Fruit fly (Drosophila melanogaster) whole organism, embryonic: ENCODE data around the gene Ice2.

Experiments used
- CG10267 ChIP-seq: fragments of 200-800 bp; sonication (Bioruptor generic); optimal IDR thresholded peaks from 2 replicates; lab custom pipeline; 2018; ENCODE audit warnings: missing biosample characterization, mild to moderate bottlenecking, missing genetic modification characterization, moderate library complexity
- CG11247 ChIP-seq: fragments of 200-800 bp; sonication (Bioruptor generic); IDR thresholded peaks from 2 replicates; pipeline ENCODE4 v1.3.6; 2022; ENCODE audit warnings: missing biosample characterization, missing genetic modification characterization
- CG12155 ChIP-seq: fragments of 200-800 bp; sonication (Bioruptor generic); optimal IDR thresholded peaks from 3 replicates; lab custom pipeline; 2016; ENCODE audit warnings: missing biosample characterization, missing genetic modification characterization
- CG12299 ChIP-seq: fragments of 200-800 bp; sonication (Bioruptor generic); optimal IDR thresholded peaks from 2 replicates; lab custom pipeline; 2018; ENCODE audit warnings: missing biosample characterization, mild to moderate bottlenecking, missing genetic modification characterization
- CG13424 ChIP-seq: fragments of 200-800 bp; sonication (Bioruptor generic); optimal IDR thresholded peaks from 2 replicates; lab custom pipeline; 2019; ENCODE audit warnings: missing biosample characterization, mild to moderate bottlenecking, missing genetic modification characterization, moderate library complexity
- CG15601 ChIP-seq: fragments of 200-800 bp; sonication (Bioruptor generic); optimal IDR thresholded peaks from 3 replicates; lab custom pipeline; 2019; ENCODE audit warnings: missing biosample characterization, mild to moderate bottlenecking, missing genetic modification characterization, moderate library complexity
- CG1602 ChIP-seq: fragments of 200-800 bp; sonication (Bioruptor generic); optimal IDR thresholded peaks from 3 replicates; lab custom pipeline; 2016; ENCODE audit warnings: missing biosample characterization, missing genetic modification characterization
- CG16779 ChIP-seq: fragments of 200-800 bp; sonication (Bioruptor generic); IDR thresholded peaks from 2 replicates; pipeline ENCODE4 v1.3.6; 2022; ENCODE audit warnings: missing biosample characterization, missing genetic modification characterization
- CG17912 ChIP-seq: fragments of 200-800 bp; sonication (Bioruptor generic); optimal IDR thresholded peaks from 2 replicates; lab custom pipeline; 2018; ENCODE audit warnings: missing biosample characterization, mild to moderate bottlenecking, missing genetic modification characterization
- CG18619 ChIP-seq: fragments of 200-800 bp; sonication (Bioruptor generic); optimal IDR thresholded peaks from 3 replicates; lab custom pipeline; 2017; ENCODE audit warnings: missing biosample characterization, mild to moderate bottlenecking, missing genetic modification characterization
- CG2202 ChIP-seq: fragments of 200-800 bp; sonication (Bioruptor generic); optimal IDR thresholded peaks from 2 replicates; lab custom pipeline; 2018; ENCODE audit warnings: missing biosample characterization, mild to moderate bottlenecking, missing genetic modification characterization
- CG8478 ChIP-seq: fragments of >200 bp; optimal IDR thresholded peaks from 2 replicates; lab custom pipeline; 2018
- CG8765 ChIP-seq: fragments of 200-800 bp; sonication (Bioruptor generic); IDR thresholded peaks from 2 replicates; pipeline ENCODE4 v1.3.6; 2022; ENCODE audit warnings: missing biosample characterization, missing genetic modification characterization
- CG9609 ChIP-seq: fragments of 200-800 bp; sonication (Bioruptor generic); optimal IDR thresholded peaks from 3 replicates; lab custom pipeline; 2016; ENCODE audit warnings: missing biosample characterization, missing genetic modification characterization
- CTCF ChIP-seq: fragments of 200-800 bp; sonication (Bioruptor generic); optimal IDR thresholded peaks from 2 replicates; lab custom pipeline; 2017; ENCODE audit warnings: missing biosample characterization, mild to moderate bottlenecking, missing genetic modification characterization, moderate library complexity
- Camta ChIP-seq: fragments of 200-800 bp; sonication (Bioruptor generic); optimal IDR thresholded peaks from 2 replicates; lab custom pipeline; 2016; ENCODE audit warnings: missing biosample characterization, missing genetic modification characterization
- CoRest ChIP-seq: fragments of 200-800 bp; sonication (Bioruptor generic); optimal IDR thresholded peaks from 3 replicates; lab custom pipeline; 2018; ENCODE audit warnings: missing biosample characterization, mild to moderate bottlenecking, missing genetic modification characterization, moderate library complexity
- Dbx ChIP-seq: fragments of 200-800 bp; sonication (Bioruptor generic); IDR thresholded peaks from 3 replicates; pipeline ENCODE4 v1.3.6; 2022; ENCODE audit warnings: missing biosample characterization, missing genetic modification characterization
- Dfd ChIP-seq, 2 experiments: fragments of >200 bp; optimal IDR thresholded peaks; 2 replicates each; lab custom pipeline; 2017; ENCODE audit warnings: missing biosample characterization in 2 of 2, missing genetic modification characterization in 2 of 2
- Doc2 ChIP-seq: fragments of 200-800 bp; sonication (Bioruptor generic); IDR thresholded peaks from 2 replicates; pipeline ENCODE4 v1.3.6; 2022; ENCODE audit warnings: missing biosample characterization, missing genetic modification characterization
- Eip74EF ChIP-seq, 2 experiments: fragments of 200-800 bp in 1 of 2; fragments of >200 bp in 1 of 2; sonication (Bioruptor generic) in 1 of 2; optimal IDR thresholded peaks; 2 replicates each; lab custom pipeline; 2017 to 2019; ENCODE audit warnings: missing biosample characterization in 2 of 2, missing genetic modification characterization in 2 of 2, mild to moderate bottlenecking in 1 of 2, moderate library complexity in 1 of 2
- HHEX ChIP-seq: fragments of 200-800 bp; sonication (Bioruptor generic); optimal IDR thresholded peaks from 3 replicates; lab custom pipeline; 2017; ENCODE audit warnings: missing biosample characterization, mild to moderate bottlenecking, missing genetic modification characterization, missing genetic modification reagents
- Hr3 ChIP-seq: fragments of 200-800 bp; sonication (Bioruptor generic); optimal IDR thresholded peaks from 3 replicates; lab custom pipeline; 2016; ENCODE audit warnings: missing biosample characterization, missing genetic modification characterization
- Mad ChIP-seq: fragments of 200-800 bp; sonication (Bioruptor generic); optimal IDR thresholded peaks from 2 replicates; lab custom pipeline; 2016; ENCODE audit warnings: missing biosample characterization, missing genetic modification characterization
- Mrtf ChIP-seq: fragments of 200-800 bp; sonication (Bioruptor generic); IDR thresholded peaks from 3 replicates; pipeline ENCODE4 v1.3.6; 2022; ENCODE audit warnings: missing biosample characterization, missing genetic modification characterization
- Myb ChIP-seq: fragments of 200-800 bp; sonication (Bioruptor generic); optimal IDR thresholded peaks from 2 replicates; lab custom pipeline; 2016; ENCODE audit warnings: missing biosample characterization, missing genetic modification characterization
- Scr ChIP-seq: fragments of 200-800 bp; sonication (Bioruptor generic); IDR thresholded peaks from 2 replicates; pipeline ENCODE4 v1.3.6; 2022; ENCODE audit warnings: missing biosample characterization, missing genetic modification characterization; ENCODE audit not compliant: partially characterized antibody
- Six4 ChIP-seq: fragments of 200-800 bp; sonication (Bioruptor generic); optimal IDR thresholded peaks from 2 replicates; lab custom pipeline; 2016; ENCODE audit warnings: missing biosample characterization, missing genetic modification characterization
- Sox102F ChIP-seq: fragments of 200-800 bp; sonication (Bioruptor generic); optimal IDR thresholded peaks from 2 replicates; lab custom pipeline; 2018; ENCODE audit warnings: missing biosample characterization, mild to moderate bottlenecking, missing genetic modification characterization, moderate library complexity
- az2 ChIP-seq: fragments of 200-800 bp; sonication (Bioruptor generic); optimal IDR thresholded peaks from 3 replicates; lab custom pipeline; 2016; ENCODE audit warnings: missing biosample characterization, missing genetic modification characterization
- caup ChIP-seq: fragments of 200-800 bp; sonication (Bioruptor generic); optimal IDR thresholded peaks from 3 replicates; lab custom pipeline; 2017; ENCODE audit warnings: missing biosample characterization, mild to moderate bottlenecking, missing genetic modification characterization, moderate library complexity; ENCODE audit not compliant: severe bottlenecking
- chm ChIP-seq: fragments of 200-800 bp; sonication (Bioruptor generic); IDR thresholded peaks from 2 replicates; pipeline ENCODE4 v1.3.6; 2022; ENCODE audit warnings: missing biosample characterization, missing genetic modification characterization
- crc ChIP-seq: fragments of 200-800 bp; sonication (Bioruptor generic); optimal IDR thresholded peaks from 2 replicates; lab custom pipeline; 2016; ENCODE audit warnings: missing biosample characterization, missing genetic modification characterization
- dmrt99B ChIP-seq: fragments of 200-800 bp; sonication (Bioruptor generic); optimal IDR thresholded peaks from 2 replicates; lab custom pipeline; 2018; ENCODE audit warnings: missing biosample characterization, mild to moderate bottlenecking, missing genetic modification characterization, moderate library complexity
- ems ChIP-seq: fragments of 200-800 bp; sonication (Bioruptor generic); optimal IDR thresholded peaks from 3 replicates; lab custom pipeline; 2016; ENCODE audit warnings: missing biosample characterization, missing genetic modification characterization
- ftz-f1 ChIP-seq: fragments of 200-800 bp; sonication (Bioruptor generic); optimal IDR thresholded peaks from 2 replicates; lab custom pipeline; 2016; ENCODE audit warnings: missing biosample characterization, missing genetic modification characterization
- grau ChIP-seq: fragments of 200-800 bp; optimal IDR thresholded peaks from 3 replicates; lab custom pipeline; 2019; ENCODE audit warnings: missing biosample characterization, mild to moderate bottlenecking, missing genetic modification characterization, moderate library complexity
- insv ChIP-seq, 2 experiments: fragments of 200-800 bp; sonication (Bioruptor generic); optimal IDR thresholded peaks; 3 replicates each; lab custom pipeline; 2016 to 2018; ENCODE audit warnings: missing biosample characterization in 2 of 2, missing genetic modification characterization in 2 of 2
- klu ChIP-seq: fragments of 200-800 bp; sonication (Bioruptor generic); IDR thresholded peaks from 2 replicates; pipeline ENCODE4 v1.3.6; 2022; ENCODE audit warnings: missing biosample characterization, missing genetic modification characterization
- onecut ChIP-seq: fragments of 200-800 bp; sonication (Bioruptor generic); IDR thresholded peaks from 2 replicates; pipeline ENCODE4 v1.3.6; 2022; ENCODE audit warnings: missing biosample characterization, missing genetic modification characterization
- pb ChIP-seq: fragments of 200-800 bp; sonication (Bioruptor generic); optimal IDR thresholded peaks from 3 replicates; lab custom pipeline; 2016; ENCODE audit warnings: missing biosample characterization, missing genetic modification characterization
- pfk ChIP-seq: fragments of 200-800 bp; sonication (Bioruptor generic); optimal IDR thresholded peaks from 2 replicates; lab custom pipeline; 2018; ENCODE audit warnings: missing biosample characterization, mild to moderate bottlenecking, missing genetic modification characterization, moderate library complexity
- pzg ChIP-seq: fragments of 200-800 bp; sonication (Bioruptor generic); optimal IDR thresholded peaks from 3 replicates; lab custom pipeline; 2018; ENCODE audit warnings: missing biosample characterization, mild to moderate bottlenecking, missing genetic modification characterization, moderate library complexity
- ro ChIP-seq: fragments of 200-800 bp; sonication (Bioruptor generic); IDR thresholded peaks from 2 replicates; pipeline ENCODE4 v1.3.6; 2022; ENCODE audit warnings: missing biosample characterization, missing genetic modification characterization
- sd ChIP-seq: fragments of 200-800 bp; sonication (Bioruptor generic); optimal IDR thresholded peaks from 3 replicates; lab custom pipeline; 2018; ENCODE audit warnings: missing biosample characterization, mild to moderate bottlenecking, missing genetic modification characterization, moderate library complexity
- sima ChIP-seq: fragments of 200-800 bp; sonication (Bioruptor generic); optimal IDR thresholded peaks from 2 replicates; lab custom pipeline; 2016; ENCODE audit warnings: missing biosample characterization, missing genetic modification characterization
- sisA ChIP-seq: fragments of 200-800 bp; sonication (Bioruptor generic); IDR thresholded peaks from 2 replicates; pipeline ENCODE4 v1.3.6; 2022; ENCODE audit warnings: missing biosample characterization, missing genetic modification characterization
- slbo ChIP-seq: fragments of 200-800 bp; sonication (Bioruptor generic); IDR thresholded peaks from 2 replicates; pipeline ENCODE4 v1.3.6; 2022; ENCODE audit warnings: missing biosample characterization, missing genetic modification characterization
- stwl ChIP-seq: fragments of 200-800 bp; sonication (Bioruptor generic); optimal IDR thresholded peaks from 3 replicates; lab custom pipeline; 2018; ENCODE audit warnings: missing biosample characterization, mild to moderate bottlenecking, missing genetic modification characterization, moderate library complexity
- tgo ChIP-seq: fragments of 200-800 bp; sonication (Bioruptor generic); IDR thresholded peaks from 3 replicates; pipeline ENCODE4 v1.3.6; 2022; ENCODE audit warnings: missing biosample characterization, missing genetic modification characterization
- toy ChIP-seq: fragments of 200-800 bp; sonication (Bioruptor generic); IDR thresholded peaks from 2 replicates; pipeline ENCODE4 v1.3.6; 2022; ENCODE audit warnings: missing biosample characterization, missing genetic modification characterization
- trh ChIP-seq: fragments of 200-800 bp; sonication (Bioruptor generic); optimal IDR thresholded peaks from 2 replicates; lab custom pipeline; 2016; ENCODE audit warnings: missing biosample characterization, missing genetic modification characterization
- yki ChIP-seq: fragments of >200 bp; optimal IDR thresholded peaks from 3 replicates; lab custom pipeline; 2018

The Ice2 gene

dm6 chr3R:21176663-21177145 is 46.7 kb downstream of the Ice2 start (continued):
- TF ChIP-seq Six4 (GFP tag; lab: Kevin White, UChicago) = no peak
- TF ChIP-seq CoRest = no peak
- TF ChIP-seq slbo = peak; percentile 25
- no peak for TF ChIP-seq pb (GFP tag; lab: Kevin White, UChicago)
- TF ChIP-seq CG15601 (tag; lab: Kevin White, UChicago) = peak; percentile 21
- TF ChIP-seq CG12299 (tag; lab: Kevin White, UChicago) = no peak
- no peak for TF ChIP-seq CG13424 (tag; lab: Kevin White, UChicago)
- TF ChIP-seq stwl (tag; lab: Kevin White, UChicago) = no peak
- TF ChIP-seq tgo (GFP tag; lab: Robert Waterston, UW) = 0 out of 3 replicates have a peak, but pooled peaks have one; percentile 32
- TF ChIP-seq Myb (GFP tag; lab: Kevin White, UChicago) = no peak
- no peak for TF ChIP-seq az2 (GFP tag; lab: Kevin White, UChicago)
- no peak for TF ChIP-seq yki (lab: Kevin White, UChicago)
- peak; percentile 37 for TF ChIP-seq HHEX (GFP tag; lab: Kevin White, UChicago)
- TF ChIP-seq Dbx (GFP tag; lab: Robert Waterston, UW) = peak; percentile 46; the same call in 1 of the 3 replicates
- no peak for TF ChIP-seq ro
- peak; percentile 44 for TF ChIP-seq CG18619 (GFP tag; lab: Kevin White, UChicago)
- TF ChIP-seq pzg = no peak
- TF ChIP-seq onecut (GFP tag; lab: Robert Waterston, UW) = peak; percentile 33; the same call in 1 of the 2 replicates
- TF ChIP-seq CG12155 (GFP tag; lab: Kevin White, UChicago) = no peak
- TF ChIP-seq Doc2 (GFP tag; lab: Robert Waterston, UW) = no peak
- peak; percentile 13 for TF ChIP-seq Sox102F
- TF ChIP-seq CG8765 = no peak
- TF ChIP-seq CG10267 (tag; lab: Kevin White, UChicago) = no peak
- no peak for TF ChIP-seq pfk (GFP tag; lab: Kevin White, UChicago)
- no peak for TF ChIP-seq CG16779 (GFP tag; lab: Robert Waterston, UW)
- no peak for TF ChIP-seq klu (GFP tag; lab: Robert Waterston, UW)
- peak; percentile 17 for TF ChIP-seq sd (tag; lab: Kevin White, UChicago)
- no peak for TF ChIP-seq Hr3 (GFP tag; lab: Kevin White, UChicago)
- TF ChIP-seq CG2202 = no peak
- TF ChIP-seq Mrtf = no peak
- TF ChIP-seq ftz-f1 (GFP tag; lab: Kevin White, UChicago) = no peak
- TF ChIP-seq sima = no peak
- no peak for TF ChIP-seq CG9609 (GFP tag; lab: Kevin White, UChicago)
- TF ChIP-seq dmrt99B = peak; percentile 30
- no peak for TF ChIP-seq Camta
- TF ChIP-seq Dfd (GFP tag; optimal IDR thresholded peaks at IDR 0.05; lab: Kevin White, UChicago) = no peak
- no peak for TF ChIP-seq CG17912 (GFP tag; lab: Kevin White, UChicago)
- no peak for TF ChIP-seq grau (tag; lab: Kevin White, UChicago)
- TF ChIP-seq CG1602 (GFP tag; lab: Kevin White, UChicago) = no peak
- TF ChIP-seq toy (GFP tag; lab: Robert Waterston, UW) = peak; percentile 46; the same call in 1 of the 2 replicates
- TF ChIP-seq chm (GFP tag; lab: Robert Waterston, UW) = no peak; the same call in 1 of the 2 replicates
- TF ChIP-seq Eip74EF (GFP tag; optimal IDR thresholded peaks at IDR 0.05; lab: Kevin White, UChicago) = peak in 1 of 2 experiments; percentile 16
- no peak for TF ChIP-seq CG8478 (lab: Kevin White, UChicago)
- peak; percentile 11 for TF ChIP-seq CTCF (GFP tag; lab: Kevin White, UChicago)
- peak; percentile 35; the same call in 1 of the 2 replicates for TF ChIP-seq sisA (GFP tag; lab: Robert Waterston, UW)
- TF ChIP-seq crc (GFP tag; lab: Kevin White, UChicago) = peak; percentile 7
- no peak for TF ChIP-seq Mad (GFP tag; lab: Kevin White, UChicago)
- TF ChIP-seq caup = peak; percentile 36
- no peak for TF ChIP-seq CG11247
- no peak for TF ChIP-seq trh (GFP tag; lab: Kevin White, UChicago)
- no peak for TF ChIP-seq Scr (GFP tag; lab: Robert Waterston, UW)
- no peak for TF ChIP-seq ems
- TF ChIP-seq insv (GFP tag; optimal IDR thresholded peaks at IDR 0.05; lab: Kevin White, UChicago) = no peak
